Worm (Caenorhabditis elegans): ENCODE data around the gene isp-1.
A peak's percentile ranks its signal among the peaks of the same experiment; 100 is the strongest.

DNA sequence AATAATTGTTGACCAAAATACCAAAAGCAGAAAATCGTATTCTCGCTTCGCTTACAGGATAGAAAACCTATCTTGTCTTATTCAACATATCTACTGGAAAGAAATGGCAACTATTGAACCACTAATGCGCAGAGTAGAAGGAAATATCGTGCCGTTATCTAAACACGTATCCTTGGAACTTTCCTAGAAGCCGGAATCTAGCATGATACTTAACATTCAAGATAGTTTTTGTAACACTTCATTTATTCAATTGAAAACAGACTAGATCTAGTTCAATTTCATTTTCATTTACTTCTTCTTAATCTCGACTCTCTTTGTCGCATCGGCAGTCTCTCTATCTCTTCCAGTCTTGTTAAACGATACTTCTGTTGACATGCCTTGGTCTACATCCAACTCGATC, 19.1 kb upstream of the isp-1 start:
- TF ChIP-seq jun-1 (tag; optimal IDR thresholded peaks at IDR 0.05) (no peak), hmg-1.1 (GFP tag; IDR thresholded peaks at IDR 0.05) (no peak), unc-62 (GFP tag; optimal IDR thresholded peaks at IDR 0.05 in 1 of 2) (peak in 1 of 2 experiments; percentile 66), unc-62 (tag; optimal IDR thresholded peaks at IDR 0.05) (no peak), egl-27 (tag; optimal IDR thresholded peaks at IDR 0.05) (no peak), lim-7 (GFP tag; IDR thresholded peaks at IDR 0.05) (no peak)

All from whole organism, L4 larva.